Fruit fly (Drosophila melanogaster) whole organism, embryonic: Measurements from ENCODE around the gene mRpL37.

Source experiments
- ATbp ChIP-seq: fragments of 200-800 bp; sonication (Bioruptor generic); optimal IDR thresholded peaks from 2 replicates; lab custom pipeline; 2017; ENCODE audit warnings: missing biosample characterization, mild to moderate bottlenecking, missing genetic modification characterization, missing genetic modification reagents
- Aef1 ChIP-seq: fragments of 200-800 bp; sonication (Bioruptor generic); IDR thresholded peaks from 3 replicates; pipeline ENCODE4 v1.3.6; 2022; ENCODE audit warnings: missing biosample characterization, missing genetic modification characterization
- Asciz ChIP-seq: fragments of 200-800 bp; sonication (Bioruptor generic); optimal IDR thresholded peaks from 2 replicates; lab custom pipeline; 2017; ENCODE audit warnings: missing biosample characterization, mild to moderate bottlenecking, missing genetic modification characterization, missing genetic modification reagents
- BEAF-32 ChIP-seq: fragments of 200-800 bp; sonication (Bioruptor generic); optimal IDR thresholded peaks from 3 replicates; lab custom pipeline; 2017; ENCODE audit warnings: missing biosample characterization, missing genetic modification characterization, mild to moderate bottlenecking, moderate library complexity, missing genetic modification reagents
- CG10366 ChIP-seq: fragments of 200-800 bp; sonication (Bioruptor generic); IDR thresholded peaks from 2 replicates; pipeline ENCODE4 v1.3.6; 2022; ENCODE audit warnings: missing biosample characterization, missing genetic modification characterization
- CG11504 ChIP-seq: fragments of 200-800 bp; sonication (Bioruptor generic); optimal IDR thresholded peaks from 3 replicates; lab custom pipeline; 2019; ENCODE audit warnings: missing biosample characterization, mild to moderate bottlenecking, missing genetic modification characterization, moderate library complexity
- CG11560 ChIP-seq: fragments of 200-800 bp; sonication (Bioruptor generic); IDR thresholded peaks from 3 replicates; pipeline ENCODE4 v1.3.6; 2022; ENCODE audit warnings: missing biosample characterization, missing genetic modification characterization
- CG13296 ChIP-seq: fragments of 200-800 bp; sonication (Bioruptor generic); optimal IDR thresholded peaks from 3 replicates; lab custom pipeline; 2018; ENCODE audit warnings: missing biosample characterization, mild to moderate bottlenecking, missing genetic modification characterization
- CG16815 ChIP-seq: fragments of 200-800 bp; sonication (Bioruptor generic); optimal IDR thresholded peaks from 3 replicates; lab custom pipeline; 2017; ENCODE audit warnings: missing biosample characterization, mild to moderate bottlenecking, missing genetic modification characterization
- CG18476 ChIP-seq: fragments of 200-800 bp; sonication (Bioruptor generic); optimal IDR thresholded peaks from 2 replicates; lab custom pipeline; 2016; ENCODE audit warnings: missing biosample characterization, mild to moderate bottlenecking, missing genetic modification characterization
- CG31365 ChIP-seq: fragments of 200-800 bp; sonication (Bioruptor generic); optimal IDR thresholded peaks from 2 replicates; lab custom pipeline; 2018; ENCODE audit warnings: missing biosample characterization, mild to moderate bottlenecking, missing genetic modification characterization
- CG3163 ChIP-seq: fragments of 200-800 bp; sonication (Bioruptor generic); optimal IDR thresholded peaks from 3 replicates; lab custom pipeline; 2016; ENCODE audit warnings: missing biosample characterization, missing genetic modification characterization
- CG34422 ChIP-seq: fragments of 200-800 bp; sonication (Bioruptor generic); IDR thresholded peaks from 3 replicates; pipeline ENCODE4 v1.3.6; 2022; ENCODE audit warnings: missing biosample characterization, missing genetic modification characterization
- CG43689 ChIP-seq: fragments of 200-800 bp; sonication (Bioruptor generic); IDR thresholded peaks from 2 replicates; pipeline ENCODE4 v1.3.6; 2022; ENCODE audit warnings: missing biosample characterization, missing genetic modification characterization
- CG4820 ChIP-seq: fragments of 200-800 bp; sonication (Bioruptor generic); optimal IDR thresholded peaks from 3 replicates; lab custom pipeline; 2016; ENCODE audit warnings: missing biosample characterization, missing genetic modification characterization
- CG7928 ChIP-seq: fragments of 200-800 bp; sonication (Bioruptor generic); optimal IDR thresholded peaks from 2 replicates; lab custom pipeline; 2017; ENCODE audit warnings: missing biosample characterization, mild to moderate bottlenecking, missing genetic modification characterization
- CG9609 ChIP-seq: fragments of 200-800 bp; sonication (Bioruptor generic); optimal IDR thresholded peaks from 3 replicates; lab custom pipeline; 2016; ENCODE audit warnings: missing biosample characterization, missing genetic modification characterization
- Drgx ChIP-seq: fragments of 200-800 bp; sonication (Bioruptor generic); IDR thresholded peaks from 2 replicates; pipeline ENCODE4 v1.3.6; 2022; ENCODE audit warnings: missing biosample characterization, missing genetic modification characterization
- GATAe ChIP-seq: fragments of 200-800 bp; sonication (Bioruptor generic); conservative IDR thresholded peaks from 2 replicates; pipeline ENCODE4 v1.3.6; 2022; ENCODE audit warnings: missing biosample characterization, missing genetic modification characterization
- Med ChIP-seq: fragments of 200-800 bp; sonication (Bioruptor generic); peaks from one replicate; lab custom pipeline; 2016; ENCODE audit warnings: missing biosample characterization, missing genetic modification characterization, mild to moderate bottlenecking, inconsistent platforms, moderate library complexity
- Mrtf ChIP-seq: fragments of 200-800 bp; sonication (Bioruptor generic); IDR thresholded peaks from 3 replicates; pipeline ENCODE4 v1.3.6; 2022; ENCODE audit warnings: missing biosample characterization, missing genetic modification characterization
- Nf-YB ChIP-seq: fragments of 200-800 bp; sonication (Bioruptor generic); optimal IDR thresholded peaks from 3 replicates; lab custom pipeline; 2019; ENCODE audit warnings: missing biosample characterization, mild to moderate bottlenecking, missing genetic modification characterization, moderate library complexity
- Ptx1 ChIP-seq: fragments of 200-800 bp; sonication (Bioruptor generic); IDR thresholded peaks from 2 replicates; pipeline ENCODE4 v1.3.6; 2022; ENCODE audit warnings: missing biosample characterization, missing genetic modification characterization
- Side ChIP-seq: fragments of 200-800 bp; sonication (Bioruptor generic); optimal IDR thresholded peaks from 2 replicates; lab custom pipeline; 2016; ENCODE audit warnings: missing biosample characterization, missing genetic modification characterization
- aop ChIP-seq: fragments of 200-800 bp; sonication (Bioruptor generic); IDR thresholded peaks from 2 replicates; pipeline ENCODE4 v1.3.6; 2022; ENCODE audit warnings: missing biosample characterization, missing genetic modification characterization
- cwo ChIP-seq: fragments of 200-800 bp; sonication (Bioruptor generic); optimal IDR thresholded peaks from 3 replicates; lab custom pipeline; 2017; ENCODE audit warnings: missing biosample characterization, missing genetic modification characterization, mild to moderate bottlenecking, moderate library complexity, missing genetic modification reagents
- dati ChIP-seq: fragments of 200-800 bp; sonication (Bioruptor generic); IDR thresholded peaks from 2 replicates; pipeline ENCODE4 v1.3.6; 2022; ENCODE audit warnings: missing biosample characterization, missing genetic modification characterization
- dmrt99B ChIP-seq: fragments of 200-800 bp; sonication (Bioruptor generic); optimal IDR thresholded peaks from 2 replicates; lab custom pipeline; 2018; ENCODE audit warnings: missing biosample characterization, mild to moderate bottlenecking, missing genetic modification characterization, moderate library complexity
- fu2 ChIP-seq: fragments of 200-800 bp; sonication (Bioruptor generic); optimal IDR thresholded peaks from 2 replicates; lab custom pipeline; 2016; ENCODE audit warnings: missing biosample characterization, missing genetic modification characterization
- gem ChIP-seq: fragments of 200-800 bp; sonication (Bioruptor generic); optimal IDR thresholded peaks from 2 replicates; lab custom pipeline; 2019; ENCODE audit warnings: missing biosample characterization, mild to moderate bottlenecking, missing genetic modification characterization, moderate library complexity
- nerfin-1 ChIP-seq: fragments of 200-800 bp; sonication (Bioruptor generic); optimal IDR thresholded peaks from 3 replicates; lab custom pipeline; 2019; ENCODE audit warnings: missing biosample characterization, mild to moderate bottlenecking, missing genetic modification characterization, moderate library complexity
- scrt ChIP-seq: fragments of 200-800 bp; sonication (Bioruptor generic); optimal IDR thresholded peaks from 2 replicates; lab custom pipeline; 2018; ENCODE audit warnings: missing biosample characterization, mild to moderate bottlenecking, missing genetic modification characterization, moderate library complexity
- sens ChIP-seq: fragments of 200-800 bp; sonication (Bioruptor generic); peaks from one replicate; lab custom pipeline; 2016; ENCODE audit warnings: missing biosample characterization, missing genetic modification characterization
- tio ChIP-seq: fragments of 200-800 bp; sonication (Bioruptor generic); optimal IDR thresholded peaks from 2 replicates; lab custom pipeline; 2017; ENCODE audit warnings: missing biosample characterization, missing genetic modification characterization, inconsistent platforms
- unpg ChIP-seq: fragments of 200-800 bp; sonication (Bioruptor generic); optimal IDR thresholded peaks from 3 replicates; lab custom pipeline; 2018; ENCODE audit warnings: missing biosample characterization, mild to moderate bottlenecking, missing genetic modification characterization, moderate library complexity

Gene mRpL37

DNA sequence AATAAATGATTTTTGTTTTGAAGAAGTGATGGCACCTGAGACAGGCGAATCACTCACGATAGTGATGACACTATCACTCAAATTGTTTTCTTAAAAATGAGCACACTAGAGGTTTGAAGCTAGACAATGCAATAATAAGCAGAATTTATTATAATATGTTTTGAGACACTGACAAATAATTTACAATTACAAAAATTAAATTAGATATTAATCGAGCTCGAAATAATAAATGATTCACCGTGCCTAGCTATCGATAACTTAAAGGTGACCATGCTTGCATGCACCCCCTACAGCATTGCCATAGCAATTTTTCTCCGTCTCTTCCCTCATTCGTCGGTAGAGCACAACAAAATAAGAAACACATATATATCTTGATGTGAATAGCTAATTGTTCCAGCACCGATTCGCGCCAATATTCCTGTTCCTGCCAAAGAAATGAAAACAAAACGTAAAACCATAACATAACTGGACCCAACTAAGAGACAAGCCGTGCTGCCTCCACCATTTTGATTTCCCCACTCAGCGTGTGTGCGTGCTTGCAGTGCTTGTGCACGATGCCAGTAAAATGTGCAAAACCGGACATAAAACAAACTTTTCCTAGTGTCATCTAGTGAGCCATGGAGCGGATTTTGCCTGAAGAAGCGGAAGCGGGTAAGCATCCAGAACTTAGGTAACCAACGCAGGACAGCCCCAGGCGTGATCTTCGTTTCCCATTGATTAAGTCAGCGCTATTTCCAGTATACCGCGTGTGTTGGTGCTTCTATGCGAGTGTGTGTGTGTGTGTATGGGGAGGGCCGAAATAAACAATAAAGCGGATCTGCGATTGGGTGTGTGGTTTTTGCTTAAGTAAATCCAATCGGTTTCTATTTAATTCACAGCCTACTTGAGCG lies 22.7 kb downstream of the mRpL37 start, which contains the start of the genes MED7 and Cap-H2 (continued):
- TF ChIP-seq Mrtf (GFP tag; lab: Robert Waterston, UW) (peak; percentile 70; the same call in 1 of the 3 replicates), CG7928 (GFP tag; lab: Kevin White, UChicago) (peak; percentile 18), Ptx1 (GFP tag; lab: Robert Waterston, UW) (peak; percentile 89)

DNA sequence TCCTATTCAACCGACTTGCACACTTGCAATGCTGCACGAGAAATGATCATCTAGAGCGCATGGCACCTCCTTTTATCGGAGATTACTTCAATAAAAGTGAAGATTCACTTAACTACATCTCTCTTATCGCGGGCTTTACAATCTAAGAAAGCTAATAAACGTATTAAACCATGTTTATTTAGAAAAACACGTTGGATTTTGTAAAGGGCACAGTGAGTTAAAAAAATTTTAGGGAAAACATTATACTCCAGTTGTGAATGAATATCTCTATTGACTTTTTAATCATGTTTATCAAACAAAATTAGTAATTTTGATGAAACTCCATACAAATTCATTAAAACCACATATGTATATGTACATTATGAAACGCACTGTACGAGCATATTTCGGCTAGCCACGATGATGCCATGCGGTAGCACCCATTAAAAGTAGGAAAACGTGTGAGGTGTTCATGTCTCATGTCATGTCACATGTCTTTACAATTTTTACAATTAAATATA lies 24.5 kb downstream of the mRpL37 start, which contains the start of gene CG31272:
Gene CG31272 (minus strand): TSS at position 51 of the 500 bp plus-strand sequence.
- TF ChIP-seq unpg (GFP tag; lab: Kevin White, UChicago) (no peak), gem (peak; percentile 8), sens (GFP tag; lab: Kevin White, UChicago) (peak; percentile 55), cwo (no peak), Drgx (GFP tag; lab: Robert Waterston, UW) (no peak), Med (peak; percentile 62), CG13296 (GFP tag; lab: Kevin White, UChicago) (peak; percentile 16), CG9609 (GFP tag; lab: Kevin White, UChicago) (no peak), ATbp (GFP tag; lab: Kevin White, UChicago) (peak; percentile 11)

dm6 chr3R:10755534-10755933 lies 28.4 kb downstream of the mRpL37 start, which contains the start of gene CG14691:
Gene CG14691, minus strand, starts transcription at chr3R:10755634.
- TF ChIP-seq CG3163 = no peak
- no peak for TF ChIP-seq Asciz (GFP tag; lab: Kevin White, UChicago)
- no peak for TF ChIP-seq CG11560
- TF ChIP-seq dati (GFP tag; lab: Robert Waterston, UW) = no peak
- TF ChIP-seq Side (GFP tag; lab: Kevin White, UChicago) = no peak
- no peak for TF ChIP-seq CG31365
- no peak for TF ChIP-seq aop (GFP tag; lab: Robert Waterston, UW)
- no peak for TF ChIP-seq Aef1 (GFP tag; lab: Robert Waterston, UW)
- no peak for TF ChIP-seq CG10366 (GFP tag; lab: Robert Waterston, UW)
- no peak for TF ChIP-seq nerfin-1
- no peak for TF ChIP-seq fu2 (GFP tag; lab: Kevin White, UChicago)
- TF ChIP-seq CG18476 (GFP tag; lab: Kevin White, UChicago) = no peak
- no peak for TF ChIP-seq BEAF-32
- no peak for TF ChIP-seq CG4820 (GFP tag; lab: Kevin White, UChicago)
- no peak for TF ChIP-seq dmrt99B
- TF ChIP-seq CG16815 (GFP tag; lab: Kevin White, UChicago) = no peak
- TF ChIP-seq Nf-YB = no peak
- TF ChIP-seq CG43689 (GFP tag; lab: Robert Waterston, UW) = no peak
- no peak for TF ChIP-seq GATAe (GFP tag; lab: Robert Waterston, UW)
- TF ChIP-seq tio = no peak
- TF ChIP-seq, all 482 proteins: peak for 0

- no peak for TF ChIP-seq CG34422 (GFP tag; lab: Robert Waterston, UW)
- TF ChIP-seq scrt (GFP tag; lab: Kevin White, UChicago) = peak; percentile 81
- TF ChIP-seq CG11504 (tag; lab: Kevin White, UChicago) = peak; percentile 98
Observed at dm6 chr3R:10751061-10751460, 32.8 kb downstream of the mRpL37 start, which contains the start of gene TkR86C. Gene TkR86C, minus strand, starts transcription at chr3R:10751228.
